Worm (Caenorhabditis elegans) whole organism, L3 larva: ENCODE data around the gene R07E5.7.

Source experiments
- ama-1 ChIP-seq: fragments of 150-350 bp; optimal IDR thresholded peaks from 2 replicates; lab custom pipeline; 2018
- lin-15B ChIP-seq: fragments of 150-350 bp; optimal IDR thresholded peaks from 2 replicates; lab custom pipeline; 2014; ENCODE audit warnings: missing biosample characterization, missing genetic modification characterization
- nfya-1 ChIP-seq: sonication (generic microtip); optimal IDR thresholded peaks from 2 replicates; lab custom pipeline; 2017; ENCODE audit warnings: missing genetic modification characterization, mild to moderate bottlenecking, missing compliant biosample characterization, antibody characterized with exemption, moderate library complexity; ENCODE audit not compliant: insufficient read depth
- nhr-11 ChIP-seq: fragments of 150-350 bp; optimal IDR thresholded peaks from 2 replicates; lab custom pipeline; 2014; ENCODE audit warnings: missing biosample characterization, missing genetic modification characterization
- nhr-12 ChIP-seq: fragments of 150-350 bp; optimal IDR thresholded peaks from 2 replicates; lab custom pipeline; 2014; ENCODE audit warnings: missing biosample characterization, missing genetic modification characterization
- nhr-25 ChIP-seq: sonication (generic microtip); optimal IDR thresholded peaks from 2 replicates; lab custom pipeline; 2017; ENCODE audit warnings: missing biosample characterization, missing genetic modification characterization
- nhr-28 ChIP-seq: fragments of 150-350 bp; optimal IDR thresholded peaks from 2 replicates; lab custom pipeline; 2014; ENCODE audit warnings: missing biosample characterization, missing genetic modification characterization
- nhr-77 ChIP-seq: fragments of 150-350 bp; optimal IDR thresholded peaks from 2 replicates; lab custom pipeline; 2014; ENCODE audit warnings: missing biosample characterization, missing genetic modification characterization
- pqm-1 ChIP-seq: fragments of 150-350 bp; optimal IDR thresholded peaks from 2 replicates; lab custom pipeline; 2017; ENCODE audit warnings: missing biosample characterization, missing genetic modification characterization, inconsistent platforms
- unc-62 ChIP-seq: fragments of 150-350 bp; sonication (generic microtip); optimal IDR thresholded peaks from 4 replicates; lab custom pipeline; 2014; ENCODE audit warnings: missing biosample characterization, missing genetic modification reagents, missing genetic modification characterization

ce11 chrIII:4405986-4406385 lies 13.0 kb downstream of the R07E5.7 start, which contains the start of gene rnp-4:
- no peak for TF ChIP-seq nfya-1 (tag; lab: Kevin White, UChicago)
- TF ChIP-seq nhr-77 (tag; lab: Kevin White, UChicago): no peak
- no peak for TF ChIP-seq nhr-28 (tag; lab: Kevin White, UChicago)
- no peak for TF ChIP-seq nhr-25 (tag; lab: Kevin White, UChicago)
- no peak for TF ChIP-seq unc-62 (GFP tag; lab: Kevin White, UChicago)
- TF ChIP-seq pqm-1 (tag; lab: Kevin White, UChicago): no peak
- TF ChIP-seq nhr-11 (tag; lab: Kevin White, UChicago): no peak
- no peak for TF ChIP-seq nhr-12
- TF ChIP-seq ama-1: no peak
- TF ChIP-seq lin-15B (tag; lab: Kevin White, UChicago): no peak
